Fruit fly (Drosophila melanogaster) whole organism, embryonic: Measurements from ENCODE around the gene CG16852.

Experiments used
- C15 ChIP-seq: fragments of 200-800 bp; sonication (Bioruptor generic); IDR thresholded peaks from 3 replicates; pipeline ENCODE4 v1.3.6; 2022; ENCODE audit warnings: missing biosample characterization, missing genetic modification characterization
- CG10274 ChIP-seq: fragments of 200-800 bp; sonication (Bioruptor generic); optimal IDR thresholded peaks from 3 replicates; lab custom pipeline; 2017; ENCODE audit warnings: missing biosample characterization, mild to moderate bottlenecking, missing genetic modification characterization
- CG11456 ChIP-seq: fragments of 200-800 bp; sonication (Bioruptor generic); IDR thresholded peaks from 3 replicates; pipeline ENCODE4 v1.3.6; 2022; ENCODE audit warnings: missing biosample characterization, missing genetic modification characterization
- CG12219 ChIP-seq: fragments of 200-800 bp; sonication (Bioruptor generic); optimal IDR thresholded peaks from 3 replicates; lab custom pipeline; 2018; ENCODE audit warnings: missing biosample characterization, mild to moderate bottlenecking, missing genetic modification characterization
- CG13424 ChIP-seq: fragments of 200-800 bp; sonication (Bioruptor generic); optimal IDR thresholded peaks from 2 replicates; lab custom pipeline; 2019; ENCODE audit warnings: missing biosample characterization, mild to moderate bottlenecking, missing genetic modification characterization, moderate library complexity
- CG13894 ChIP-seq: fragments of 200-800 bp; sonication (Bioruptor generic); optimal IDR thresholded peaks from 3 replicates; lab custom pipeline; 2018; ENCODE audit warnings: missing biosample characterization, mild to moderate bottlenecking, missing genetic modification characterization, moderate library complexity
- CG14441 ChIP-seq: fragments of 200-800 bp; sonication (Bioruptor generic); IDR thresholded peaks from 2 replicates; pipeline ENCODE4 v1.3.6; 2022; ENCODE audit warnings: missing biosample characterization, missing genetic modification characterization
- CG14667 ChIP-seq: fragments of 200-800 bp; sonication (Bioruptor generic); IDR thresholded peaks from 2 replicates; pipeline ENCODE4 v1.3.6; 2022; ENCODE audit warnings: missing biosample characterization, missing genetic modification characterization
- CG15696 ChIP-seq: fragments of 200-800 bp; sonication (Bioruptor generic); optimal IDR thresholded peaks from 2 replicates; lab custom pipeline; 2019; ENCODE audit warnings: missing biosample characterization, mild to moderate bottlenecking, missing genetic modification characterization, moderate library complexity
- CG16813 ChIP-seq: fragments of 200-800 bp; sonication (Bioruptor generic); IDR thresholded peaks from 3 replicates; pipeline ENCODE4 v1.3.6; 2022; ENCODE audit warnings: missing biosample characterization, missing genetic modification characterization; ENCODE audit not compliant: partially characterized antibody
- CG18011 ChIP-seq: fragments of 200-800 bp; sonication (Bioruptor generic); optimal IDR thresholded peaks from 2 replicates; lab custom pipeline; 2017; ENCODE audit warnings: missing biosample characterization, missing genetic modification characterization, mild to moderate bottlenecking, moderate library complexity, missing genotype
- CG1832 ChIP-seq: fragments of 200-800 bp; sonication (Bioruptor generic); optimal IDR thresholded peaks from 2 replicates; lab custom pipeline; 2017; ENCODE audit warnings: missing biosample characterization, mild to moderate bottlenecking, missing genetic modification characterization, inconsistent platforms
- CG18476 ChIP-seq: fragments of 200-800 bp; sonication (Bioruptor generic); optimal IDR thresholded peaks from 2 replicates; lab custom pipeline; 2016; ENCODE audit warnings: missing biosample characterization, mild to moderate bottlenecking, missing genetic modification characterization
- CG3407 ChIP-seq: fragments of 200-800 bp; sonication (Bioruptor generic); optimal IDR thresholded peaks from 2 replicates; lab custom pipeline; 2018; ENCODE audit warnings: missing biosample characterization, mild to moderate bottlenecking, missing genetic modification characterization
- CG4328 ChIP-seq: fragments of 200-800 bp; sonication (Bioruptor generic); optimal IDR thresholded peaks from 3 replicates; lab custom pipeline; 2017; ENCODE audit warnings: missing biosample characterization, missing genetic modification reagents, missing genetic modification characterization
- CG5245 ChIP-seq: fragments of 200-800 bp; sonication (Bioruptor generic); optimal IDR thresholded peaks from 3 replicates; lab custom pipeline; 2016; ENCODE audit warnings: missing biosample characterization, missing genetic modification characterization
- CG6683 ChIP-seq: fragments of 200-800 bp; sonication (Bioruptor generic); optimal IDR thresholded peaks from 2 replicates; lab custom pipeline; 2017; ENCODE audit warnings: missing biosample characterization, mild to moderate bottlenecking, missing genetic modification characterization, missing genetic modification reagents
- CG6854 ChIP-seq: fragments of 200-800 bp; sonication (Bioruptor generic); optimal IDR thresholded peaks from 3 replicates; lab custom pipeline; 2017; ENCODE audit warnings: missing biosample characterization, mild to moderate bottlenecking, missing genetic modification characterization
- CG8290 ChIP-seq, 3 experiments: fragments of 200-800 bp; sonication (Bioruptor generic); optimal IDR thresholded peaks; 2 replicates each; lab custom pipeline; 2016 to 2019; ENCODE audit warnings: missing biosample characterization in 3 of 3, missing genetic modification characterization in 3 of 3, mild to moderate bottlenecking in 2 of 3, moderate library complexity in 1 of 3
- CG9797 ChIP-seq: fragments of 200-800 bp; sonication (Bioruptor generic); optimal IDR thresholded peaks from 3 replicates; lab custom pipeline; 2018; ENCODE audit warnings: missing biosample characterization, mild to moderate bottlenecking, missing genetic modification characterization
- CG9932 ChIP-seq: fragments of 200-800 bp; sonication (Bioruptor generic); IDR thresholded peaks from 2 replicates; pipeline ENCODE4 v1.3.6; 2022; ENCODE audit warnings: missing biosample characterization, missing genetic modification characterization
- CoRest ChIP-seq: fragments of 200-800 bp; sonication (Bioruptor generic); optimal IDR thresholded peaks from 3 replicates; lab custom pipeline; 2018; ENCODE audit warnings: missing biosample characterization, mild to moderate bottlenecking, missing genetic modification characterization, moderate library complexity
- Doc3 ChIP-seq: fragments of 200-800 bp; sonication (Bioruptor generic); IDR thresholded peaks from 3 replicates; pipeline ENCODE4 v1.3.6; 2022; ENCODE audit warnings: missing biosample characterization, missing genetic modification characterization; ENCODE audit not compliant: partially characterized antibody
- Elba2 ChIP-seq: fragments of 200-800 bp; sonication (Bioruptor generic); optimal IDR thresholded peaks from 3 replicates; lab custom pipeline; 2016; ENCODE audit warnings: missing biosample characterization, missing genetic modification characterization
- Fer3 ChIP-seq: fragments of 200-800 bp; sonication (Bioruptor generic); optimal IDR thresholded peaks from 2 replicates; lab custom pipeline; 2018; ENCODE audit warnings: missing biosample characterization, mild to moderate bottlenecking, missing genetic modification characterization, moderate library complexity
- Hey ChIP-seq: fragments of 200-800 bp; sonication (Bioruptor generic); optimal IDR thresholded peaks from 3 replicates; lab custom pipeline; 2018; ENCODE audit warnings: missing biosample characterization, mild to moderate bottlenecking, missing genetic modification characterization
- Hmr ChIP-seq: fragments of 200-800 bp; sonication (Bioruptor generic); optimal IDR thresholded peaks from 3 replicates; lab custom pipeline; 2017; ENCODE audit warnings: mild to moderate bottlenecking, missing biosample characterization, missing genetic modification reagents, missing genetic modification characterization
- Xbp1 ChIP-seq: fragments of 200-800 bp; sonication (Bioruptor generic); optimal IDR thresholded peaks from 3 replicates; lab custom pipeline; 2016; ENCODE audit warnings: missing biosample characterization, mild to moderate bottlenecking, missing genetic modification characterization
- bcd ChIP-seq: fragments of 200-800 bp; sonication (Bioruptor generic); optimal IDR thresholded peaks from 2 replicates; lab custom pipeline; 2017; ENCODE audit warnings: missing biosample characterization, mild to moderate bottlenecking, missing genetic modification characterization
- chn ChIP-seq: fragments of 200-800 bp; sonication (Bioruptor generic); optimal IDR thresholded peaks from 2 replicates; lab custom pipeline; 2016; ENCODE audit warnings: missing biosample characterization, missing genetic modification characterization
- corto ChIP-seq: fragments of 200-800 bp; sonication (Bioruptor generic); optimal IDR thresholded peaks from 2 replicates; lab custom pipeline; 2016; ENCODE audit warnings: missing biosample characterization, mild to moderate bottlenecking, missing genetic modification characterization, moderate library complexity
- da ChIP-seq: fragments of 200-800 bp; sonication (Bioruptor generic); optimal IDR thresholded peaks from 2 replicates; lab custom pipeline; 2016; ENCODE audit warnings: missing biosample characterization, missing genetic modification characterization
- dimm ChIP-seq: fragments of 200-800 bp; sonication (Bioruptor generic); IDR thresholded peaks from 2 replicates; pipeline ENCODE4 v1.3.6; 2022; ENCODE audit warnings: missing biosample characterization, missing genetic modification characterization
- en ChIP-seq: fragments of 200-800 bp; sonication (Bioruptor generic); optimal IDR thresholded peaks from 2 replicates; lab custom pipeline; 2016; ENCODE audit warnings: missing biosample characterization, missing genetic modification characterization
- gce ChIP-seq: fragments of 200-800 bp; sonication (Bioruptor generic); IDR thresholded peaks from 3 replicates; pipeline ENCODE4 v1.3.6; 2022; ENCODE audit warnings: missing biosample characterization, missing genetic modification characterization
- lmd ChIP-seq: fragments of 200-800 bp; sonication (Bioruptor generic); IDR thresholded peaks from 2 replicates; pipeline ENCODE4 v1.3.6; 2022; ENCODE audit warnings: missing biosample characterization, missing genetic modification characterization
- mam ChIP-seq: fragments of 200-800 bp; sonication (Bioruptor generic); optimal IDR thresholded peaks from 3 replicates; lab custom pipeline; 2016; ENCODE audit warnings: missing biosample characterization, missing genetic modification characterization
- mirr ChIP-seq: fragments of 200-800 bp; sonication (Bioruptor generic); optimal IDR thresholded peaks from 3 replicates; lab custom pipeline; 2018; ENCODE audit warnings: missing biosample characterization, mild to moderate bottlenecking, missing genetic modification characterization
- mld ChIP-seq: fragments of 200-800 bp; sonication (Bioruptor generic); IDR thresholded peaks from 3 replicates; pipeline ENCODE4 v1.3.6; 2022; ENCODE audit warnings: missing biosample characterization, missing genetic modification characterization; ENCODE audit not compliant: partially characterized antibody
- nom ChIP-seq: fragments of 200-800 bp; sonication (Bioruptor generic); optimal IDR thresholded peaks from 2 replicates; lab custom pipeline; 2017; ENCODE audit warnings: missing biosample characterization, missing genetic modification characterization, mild to moderate bottlenecking, moderate library complexity, missing genetic modification reagents
- phol ChIP-seq: fragments of 200-800 bp; sonication (Bioruptor generic); optimal IDR thresholded peaks from 3 replicates; lab custom pipeline; 2018; ENCODE audit warnings: missing biosample characterization, mild to moderate bottlenecking, missing genetic modification characterization, moderate library complexity
- pros ChIP-seq: fragments of 200-800 bp; sonication (Bioruptor generic); optimal IDR thresholded peaks from 3 replicates; lab custom pipeline; 2019; ENCODE audit warnings: missing biosample characterization, mild to moderate bottlenecking, missing genetic modification characterization, moderate library complexity
- sima ChIP-seq: fragments of 200-800 bp; sonication (Bioruptor generic); optimal IDR thresholded peaks from 2 replicates; lab custom pipeline; 2016; ENCODE audit warnings: missing biosample characterization, missing genetic modification characterization
- sob ChIP-seq: fragments of 200-800 bp; sonication (Bioruptor generic); IDR thresholded peaks from 2 replicates; pipeline ENCODE4 v1.3.6; 2022; ENCODE audit warnings: missing biosample characterization, missing genetic modification characterization
- tap ChIP-seq: fragments of 200-800 bp; optimal IDR thresholded peaks from 3 replicates; lab custom pipeline; 2019; ENCODE audit warnings: missing biosample characterization, mild to moderate bottlenecking, missing genetic modification characterization, moderate library complexity
- usp ChIP-seq: fragments of >200 bp; optimal IDR thresholded peaks from 2 replicates; lab custom pipeline; 2017; ENCODE audit warnings: missing biosample characterization, missing genetic modification characterization
- wdn ChIP-seq: fragments of 200-800 bp; sonication (Bioruptor generic); IDR thresholded peaks from 2 replicates; pipeline ENCODE4 v1.3.6; 2022; ENCODE audit warnings: missing biosample characterization, missing genetic modification characterization
- zen ChIP-seq: fragments of 200-800 bp; sonication (Bioruptor generic); optimal IDR thresholded peaks from 3 replicates; lab custom pipeline; 2018; ENCODE audit warnings: missing biosample characterization, mild to moderate bottlenecking, missing genetic modification characterization, moderate library complexity

Gene CG16852

DNA sequence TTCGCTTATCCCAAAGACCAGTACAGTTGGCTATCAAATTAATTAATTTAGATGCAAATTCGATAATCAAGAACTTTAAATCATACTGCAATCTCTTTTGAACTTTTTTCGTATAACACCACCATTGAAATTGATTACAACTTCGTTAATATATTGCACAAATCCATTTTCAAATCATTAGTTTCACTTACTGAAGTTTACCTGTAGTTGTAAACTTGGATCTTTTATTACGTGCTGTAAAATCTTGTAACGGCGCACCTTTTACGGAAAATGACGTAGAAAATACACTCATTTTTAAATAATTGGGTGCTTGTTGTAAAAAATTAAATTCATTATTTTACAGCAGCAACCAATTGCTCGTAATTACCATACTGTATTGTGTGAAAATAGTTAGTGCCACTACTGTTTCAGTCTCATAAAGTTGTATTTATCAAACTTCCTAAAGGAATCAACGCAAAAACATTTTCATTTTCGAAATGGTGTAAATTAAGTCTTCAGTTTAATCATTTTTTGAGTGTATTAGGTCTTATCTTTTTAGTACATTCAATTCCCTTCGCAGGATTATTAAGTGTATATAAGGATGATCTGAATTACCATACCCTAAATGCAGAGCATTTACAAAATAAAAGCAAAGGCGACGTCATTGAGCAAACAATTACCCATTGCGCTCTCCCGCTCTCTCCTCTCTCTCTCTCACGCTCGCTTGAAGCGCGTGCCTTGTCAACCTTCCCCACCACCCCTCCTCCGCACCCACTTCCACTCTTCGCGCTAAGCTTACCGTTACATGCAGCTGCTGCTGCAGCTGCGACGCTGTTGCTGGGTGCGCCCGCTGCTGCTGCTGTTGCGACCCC is 28.1 kb upstream of the CG16852 start (continued):
- TF ChIP-seq CG10274 (no peak), usp (GFP tag; lab: Kevin White, UChicago) (no peak), tap (tag; lab: Kevin White, UChicago) (peak; percentile 4), zen (tag; lab: Kevin White, UChicago) (no peak), chn (GFP tag; lab: Kevin White, UChicago) (no peak), CG6854 (GFP tag; lab: Kevin White, UChicago) (no peak), dimm (GFP tag; lab: Robert Waterston, UW) (0 out of 2 replicates have a peak, but pooled peaks have one; percentile 19), CG13424 (peak; percentile 10), CG1832 (peak; percentile 18), bcd (GFP tag; lab: Kevin White, UChicago) (peak; percentile 7), CG9797 (GFP tag; lab: Kevin White, UChicago) (no peak), CG14667 (no peak), da (GFP tag; lab: Kevin White, UChicago) (peak; percentile 40), mld (no peak), en (GFP tag; lab: Kevin White, UChicago) (no peak), mam (GFP tag; lab: Kevin White, UChicago) (peak; percentile 27), CG11456 (GFP tag; lab: Robert Waterston, UW) (no peak), gce (GFP tag; lab: Robert Waterston, UW) (no peak), CG15696 (tag; lab: Kevin White, UChicago) (no peak), CG16813 (GFP tag; lab: Robert Waterston, UW) (no peak), CG14441 (peak; percentile 72), lmd (GFP tag; lab: Robert Waterston, UW) (peak; percentile 51; the same call in 1 of the 2 replicates), mirr (GFP tag; lab: Kevin White, UChicago) (no peak), sob (GFP tag; lab: Robert Waterston, UW) (peak; percentile 54), CoRest (tag; lab: Kevin White, UChicago) (peak; percentile 43), wdn (GFP tag; lab: Robert Waterston, UW) (no peak; the same call in 1 of the 2 replicates), C15 (GFP tag; lab: Robert Waterston, UW) (no peak), CG12219 (GFP tag; lab: Kevin White, UChicago) (peak; percentile 18), Xbp1 (GFP tag; lab: Kevin White, UChicago) (peak; percentile 39), Elba2 (GFP tag; lab: Kevin White, UChicago) (no peak), CG13894 (tag; lab: Kevin White, UChicago) (no peak), nom (GFP tag; lab: Kevin White, UChicago) (peak; percentile 4), pros (GFP tag; lab: Kevin White, UChicago) (no peak), CG3407 (GFP tag; lab: Kevin White, UChicago) (no peak), CG8290 (GFP tag; optimal IDR thresholded peaks at IDR 0.05; lab: Kevin White, UChicago) (no peak), CG8290 (tag; optimal IDR thresholded peaks at IDR 0.05; lab: Kevin White, UChicago) (peak in 1 of 2 experiments; percentile 72), CG5245 (GFP tag; lab: Kevin White, UChicago) (no peak), phol (tag; lab: Kevin White, UChicago) (peak; percentile 27), CG4328 (GFP tag; lab: Kevin White, UChicago) (no peak), CG18476 (GFP tag; lab: Kevin White, UChicago) (no peak), CG6683 (no peak), Doc3 (no peak), CG9932 (GFP tag; lab: Robert Waterston, UW) (no peak; the same call in none of the 2 replicates), CG18011 (GFP tag; lab: Kevin White, UChicago) (no peak), Hey (no peak), Hmr (peak; percentile 33), sima (no peak), corto (GFP tag; lab: Kevin White, UChicago) (no peak), Fer3 (tag; lab: Kevin White, UChicago) (peak; percentile 52)
